Worm (Caenorhabditis elegans) whole organism, L2 larva: ENCODE results near the gene syf-2.

Experiments
- C34F6.9 ChIP-seq: fragments of 150-350 bp; optimal IDR thresholded peaks from 2 replicates; lab custom pipeline; 2014; ENCODE audit warnings: missing biosample characterization, missing genetic modification characterization
- R02D3.7 ChIP-seq: fragments of 150-350 bp; optimal IDR thresholded peaks from 2 replicates; lab custom pipeline; 2014; ENCODE audit warnings: missing biosample characterization, missing genetic modification characterization
- Y55F3AM.14 ChIP-seq: fragments of 200-800 bp; sonication (Bioruptor generic); optimal IDR thresholded peaks from 2 replicates; lab custom pipeline; 2018; ENCODE audit warnings: mild to moderate bottlenecking, missing genetic modification characterization, missing compliant biosample characterization
- alr-1 ChIP-seq: fragments of 150-350 bp; optimal IDR thresholded peaks from 2 replicates; lab custom pipeline; 2014; ENCODE audit warnings: missing biosample characterization, missing genetic modification characterization
- ama-1 ChIP-seq: fragments of 150-350 bp; optimal IDR thresholded peaks from 2 replicates; lab custom pipeline; 2018; ENCODE audit warnings: inconsistent platforms
- blmp-1 ChIP-seq: sonication (generic microtip); optimal IDR thresholded peaks from 2 replicates; lab custom pipeline; 2017; ENCODE audit warnings: missing genetic modification characterization, mild to moderate bottlenecking, missing compliant biosample characterization, antibody characterized with exemption, moderate library complexity; ENCODE audit not compliant: insufficient read depth
- ceh-16 ChIP-seq: fragments of 150-350 bp; optimal IDR thresholded peaks from 2 replicates; lab custom pipeline; 2014; ENCODE audit warnings: missing biosample characterization, missing genetic modification characterization
- crh-2 ChIP-seq: sonication (generic microtip); optimal IDR thresholded peaks from 2 replicates; lab custom pipeline; 2017; ENCODE audit warnings: missing biosample characterization, missing genetic modification characterization
- dmd-4 ChIP-seq: sonication (generic microtip); optimal IDR thresholded peaks from 2 replicates; lab custom pipeline; 2017; ENCODE audit warnings: missing biosample characterization, missing genetic modification characterization
- egl-27 ChIP-seq: sonication (generic microtip); optimal IDR thresholded peaks from 3 replicates; lab custom pipeline; 2017; ENCODE audit warnings: missing biosample characterization, missing genetic modification reagents, missing genetic modification characterization
- elt-1 ChIP-seq: fragments of 150-350 bp; optimal IDR thresholded peaks from 2 replicates; lab custom pipeline; 2014; ENCODE audit warnings: missing biosample characterization, missing genetic modification characterization
- elt-3 ChIP-seq: sonication (generic microtip); optimal IDR thresholded peaks from 2 replicates; lab custom pipeline; 2017; ENCODE audit warnings: missing biosample characterization, missing genetic modification characterization
- fos-1 ChIP-seq: fragments of 150-350 bp; optimal IDR thresholded peaks from 2 replicates; lab custom pipeline; 2014; ENCODE audit warnings: missing biosample characterization, missing genetic modification characterization
- gmeb-1 ChIP-seq: fragments of 150-350 bp; optimal IDR thresholded peaks from 2 replicates; lab custom pipeline; 2014; ENCODE audit warnings: missing biosample characterization, missing genetic modification characterization
- lin-13 ChIP-seq: fragments of 150-350 bp; optimal IDR thresholded peaks from 2 replicates; lab custom pipeline; 2014; ENCODE audit warnings: missing biosample characterization, missing genetic modification reagents, missing genetic modification characterization
- lin-39 ChIP-seq: fragments of 150-350 bp; optimal IDR thresholded peaks from 2 replicates; lab custom pipeline; 2014; ENCODE audit warnings: missing biosample characterization, missing genetic modification reagents, missing genetic modification characterization
- lsy-2 ChIP-seq, 2 experiments: fragments of 150-350 bp in 1 of 2; sonication (generic microtip) in 1 of 2; optimal IDR thresholded peaks; 2 replicates each; lab custom pipeline; 2014 to 2017; ENCODE audit warnings: missing biosample characterization in 2 of 2, missing genetic modification characterization in 2 of 2
- mab-5 ChIP-seq: fragments of 150-350 bp; optimal IDR thresholded peaks from 2 replicates; lab custom pipeline; 2014; ENCODE audit warnings: missing biosample characterization, missing genetic modification characterization
- mbf-1 ChIP-seq: sonication (generic microtip); optimal IDR thresholded peaks from 2 replicates; lab custom pipeline; 2017; ENCODE audit warnings: missing biosample characterization, missing genetic modification characterization
- nhr-10 ChIP-seq: sonication (generic microtip); optimal IDR thresholded peaks from 2 replicates; lab custom pipeline; 2017; ENCODE audit warnings: missing biosample characterization, missing genetic modification characterization
- nhr-11 ChIP-seq: fragments of 150-350 bp; optimal IDR thresholded peaks from 2 replicates; lab custom pipeline; 2014; ENCODE audit warnings: missing biosample characterization, missing genetic modification characterization
- nhr-12 ChIP-seq: fragments of 150-350 bp; optimal IDR thresholded peaks from 2 replicates; lab custom pipeline; 2014; ENCODE audit warnings: missing biosample characterization, missing genetic modification characterization
- nhr-129 ChIP-seq: fragments of 150-350 bp; optimal IDR thresholded peaks from 2 replicates; lab custom pipeline; 2014; ENCODE audit warnings: missing biosample characterization, missing genetic modification characterization
- nhr-21 ChIP-seq: fragments of 150-350 bp; optimal IDR thresholded peaks from 2 replicates; lab custom pipeline; 2014; ENCODE audit warnings: missing biosample characterization, missing genetic modification characterization
- nhr-237 ChIP-seq: fragments of 150-350 bp; optimal IDR thresholded peaks from 2 replicates; lab custom pipeline; 2014; ENCODE audit warnings: missing biosample characterization, missing genetic modification characterization
- nhr-25 ChIP-seq: fragments of 150-350 bp; sonication (generic microtip); optimal IDR thresholded peaks from 3 replicates; lab custom pipeline; 2014; ENCODE audit warnings: missing biosample characterization, missing genetic modification characterization
- nhr-6 ChIP-seq: fragments of 150-350 bp; optimal IDR thresholded peaks from 2 replicates; lab custom pipeline; 2014; ENCODE audit warnings: missing biosample characterization, missing genetic modification characterization
- sem-4 ChIP-seq: fragments of 150-350 bp; optimal IDR thresholded peaks from 2 replicates; lab custom pipeline; 2014; ENCODE audit warnings: missing biosample characterization, missing genetic modification reagents, missing genetic modification characterization
- skn-1 ChIP-seq: sonication (generic microtip); optimal IDR thresholded peaks from 2 replicates; lab custom pipeline; 2017; ENCODE audit warnings: missing biosample characterization, missing genetic modification characterization
- sma-3 ChIP-seq: sonication (generic microtip); optimal IDR thresholded peaks from 2 replicates; lab custom pipeline; 2016; ENCODE audit warnings: missing genetic modification reagents, missing genetic modification characterization, missing compliant biosample characterization
- sma-9 ChIP-seq, 2 experiments: fragments of 150-350 bp in 1 of 2; sonication (generic microtip) in 1 of 2; optimal IDR thresholded peaks; 2 replicates each; lab custom pipeline; 2014 to 2016; ENCODE audit warnings: missing genetic modification characterization in 2 of 2, mild to moderate bottlenecking in 1 of 2, missing biosample characterization in 1 of 2, missing compliant biosample characterization in 1 of 2, missing genetic modification reagents in 1 of 2, moderate library complexity in 1 of 2
- unc-39 ChIP-seq: fragments of 150-350 bp; optimal IDR thresholded peaks from 2 replicates; lab custom pipeline; 2014; ENCODE audit warnings: missing biosample characterization, missing genetic modification characterization
- unc-55 ChIP-seq: fragments of 150-350 bp; sonication (generic microtip); optimal IDR thresholded peaks from 3 replicates; lab custom pipeline; 2014; ENCODE audit warnings: missing biosample characterization, missing genetic modification reagents, missing genetic modification characterization
- unc-62 ChIP-seq: fragments of 150-350 bp; optimal IDR thresholded peaks from 2 replicates; lab custom pipeline; 2014; ENCODE audit warnings: missing biosample characterization, missing genetic modification reagents, missing genetic modification characterization
- zag-1 ChIP-seq: fragments of 150-350 bp; optimal IDR thresholded peaks from 2 replicates; lab custom pipeline; 2014; ENCODE audit warnings: missing biosample characterization, missing genetic modification characterization
- ztf-1 ChIP-seq: fragments of 200-800 bp; sonication (Bioruptor generic); conservative IDR thresholded peaks from 2 replicates; pipeline ENCODE4 v1.3.6; 2022; ENCODE audit warnings: missing genetic modification characterization, missing compliant biosample characterization
- ztf-4 ChIP-seq: fragments of 150-350 bp; optimal IDR thresholded peaks from 2 replicates; lab custom pipeline; 2014; ENCODE audit warnings: missing biosample characterization, missing genetic modification characterization

The syf-2 gene

ce11 chrIII:7207903-7208497 is 46.1 kb upstream of the syf-2 start, which contains the start of gene rpl-6 (continued):
- peak; percentile 80 for TF ChIP-seq mab-5 (tag; lab: Kevin White, UChicago)

- TF ChIP-seq ceh-16 (tag; lab: Kevin White, UChicago) (no peak), unc-39 (no peak), ztf-4 (no peak), sma-3 (GFP tag; lab: Kevin White, UChicago) (peak; percentile 27), elt-1 (tag; lab: Kevin White, UChicago) (no peak), lsy-2 (tag; optimal IDR thresholded peaks at IDR 0.05; lab: Kevin White, UChicago) (peak in 1 of 2 experiments; percentile 20), sma-9 (GFP tag; optimal IDR thresholded peaks at IDR 0.05; lab: Kevin White, UChicago) (peak; percentile 50), sma-9 (tag; optimal IDR thresholded peaks at IDR 0.05; lab: Kevin White, UChicago) (no peak), nhr-25 (peak; percentile 67), ama-1 (lab: Kevin White, UChicago) (no peak), nhr-237 (tag; lab: Kevin White, UChicago) (no peak), nhr-21 (tag; lab: Kevin White, UChicago) (peak; percentile 65), gmeb-1 (tag; lab: Kevin White, UChicago) (peak; percentile 45), blmp-1 (tag; lab: Kevin White, UChicago) (peak; percentile 6), fos-1 (peak; percentile 42), egl-27 (tag; lab: Kevin White, UChicago) (peak; percentile 75), lin-39 (no peak), C34F6.9 (tag; lab: Kevin White, UChicago) (no peak), dmd-4 (no peak)
Observed at ce11 chrIII:7203130-7203775, 41.3 kb upstream of the syf-2 start.

- TF ChIP-seq elt-3 (tag; lab: Kevin White, UChicago) (no peak), lin-13 (no peak), nhr-11 (tag; lab: Kevin White, UChicago) (no peak), mab-5 (tag; lab: Kevin White, UChicago) (no peak), R02D3.7 (tag; lab: Kevin White, UChicago) (no peak), zag-1 (tag; lab: Kevin White, UChicago) (no peak), egl-27 (tag; lab: Kevin White, UChicago) (peak; percentile 88), blmp-1 (tag; lab: Kevin White, UChicago) (peak; percentile 99), nhr-21 (tag; lab: Kevin White, UChicago) (peak; percentile 64), sma-9 (GFP tag; optimal IDR thresholded peaks at IDR 0.05; lab: Kevin White, UChicago) (peak; percentile 57), sma-9 (tag; optimal IDR thresholded peaks at IDR 0.05; lab: Kevin White, UChicago) (no peak), nhr-6 (tag; lab: Kevin White, UChicago) (no peak), nhr-25 (peak; percentile 90), crh-2 (tag; lab: Kevin White, UChicago) (peak; percentile 39), ama-1 (lab: Kevin White, UChicago) (no peak), ceh-16 (tag; lab: Kevin White, UChicago) (peak; percentile 22), nhr-10 (tag; lab: Kevin White, UChicago) (no peak), sma-3 (GFP tag; lab: Kevin White, UChicago) (peak; percentile 33), lsy-2 (tag; optimal IDR thresholded peaks at IDR 0.05; lab: Kevin White, UChicago) (peak in 1 of 2 experiments; percentile 37), fos-1 (peak; percentile 27), unc-62 (GFP tag; lab: Kevin White, UChicago) (no peak)
Observed at ce11 chrIII:7201378-7202256, 39.7 kb upstream of the syf-2 start, which contains the start of gene dpy-31. TSS of gene dpy-31 (plus strand) at chrIII:7202206.

- TF ChIP-seq dmd-4 (no peak), nhr-237 (tag; lab: Kevin White, UChicago) (no peak), unc-39 (no peak), nhr-21 (tag; lab: Kevin White, UChicago) (peak; percentile 64), egl-27 (tag; lab: Kevin White, UChicago) (peak; percentile 16), crh-2 (tag; lab: Kevin White, UChicago) (no peak), ztf-1 (no peak), nhr-6 (tag; lab: Kevin White, UChicago) (no peak), nhr-10 (tag; lab: Kevin White, UChicago) (no peak), fos-1 (no peak), R02D3.7 (tag; lab: Kevin White, UChicago) (no peak), skn-1 (no peak), mab-5 (tag; lab: Kevin White, UChicago) (no peak), nhr-12 (tag; lab: Kevin White, UChicago) (no peak), blmp-1 (tag; lab: Kevin White, UChicago) (peak; percentile 93), nhr-11 (tag; lab: Kevin White, UChicago) (no peak), unc-55 (no peak), alr-1 (tag; lab: Kevin White, UChicago) (no peak), ceh-16 (tag; lab: Kevin White, UChicago) (no peak), ama-1 (lab: Kevin White, UChicago) (no peak), unc-62 (GFP tag; lab: Kevin White, UChicago) (no peak), sem-4 (tag; lab: Kevin White, UChicago) (no peak), mbf-1 (tag; lab: Kevin White, UChicago) (no peak), lin-39 (no peak), sma-9 (GFP tag; optimal IDR thresholded peaks at IDR 0.05; lab: Kevin White, UChicago) (no peak), sma-9 (tag; optimal IDR thresholded peaks at IDR 0.05; lab: Kevin White, UChicago) (no peak), nhr-129 (tag; lab: Kevin White, UChicago) (no peak), nhr-25 (peak; percentile 70), lsy-2 (tag; optimal IDR thresholded peaks at IDR 0.05; lab: Kevin White, UChicago) (peak in 1 of 2 experiments; percentile 4), Y55F3AM.14 (no peak)
Observed at ce11 chrIII:7199467-7199866, 37.6 kb upstream of the syf-2 start.
